Worm (Caenorhabditis elegans): ENCODE results near the gene F59B2.13.
"Not testable (repeated sequence)": the region's sequence is repeated elsewhere in the genome, so short reads cannot be mapped to it uniquely, and the experiment has no call there.

The F59B2.13 gene

ce11 chrIII:8996686-8997085 is 30.2 kb downstream of the F59B2.13 start, which contains the start of gene skat-1:
Gene skat-1, minus strand, starts transcription at chrIII:8996786.
- TF ChIP-seq F37B4.10 (GFP tag; IDR thresholded peaks at IDR 0.05) (no peak), attf-5 (GFP tag; optimal IDR thresholded peaks at IDR 0.05) (no peak), akir-1 (GFP tag; optimal IDR thresholded peaks at IDR 0.05) (no peak), pha-4 (tag; optimal IDR thresholded peaks at IDR 0.05) (no peak), ceh-27 (GFP tag; optimal IDR thresholded peaks at IDR 0.05) (no peak), madf-8 (GFP tag; conservative IDR thresholded peaks at IDR 0.05) (no peak), hlh-26 (GFP tag; conservative IDR thresholded peaks at IDR 0.05) (no peak), lin-26 (GFP tag; IDR thresholded peaks at IDR 0.05) (no peak), snpc-1.3 (tag; optimal IDR thresholded peaks at IDR 0.05; ENCODE audit: insufficient read depth) (no peak), mcd-1 (GFP tag; IDR thresholded peaks at IDR 0.05) (no peak), K11D2.4 (GFP tag; IDR thresholded peaks at IDR 0.05) (no peak), rcor-1 (GFP tag; IDR thresholded peaks at IDR 0.05) (no peak), ztf-18 (tag; optimal IDR thresholded peaks at IDR 0.05) (no peak), nhr-120 (GFP tag; IDR thresholded peaks at IDR 0.05) (no peak), ztf-28 (GFP tag; IDR thresholded peaks at IDR 0.05) (no peak), lag-1 (GFP tag; IDR thresholded peaks at IDR 0.05) (no peak), egrh-3 (GFP tag; IDR thresholded peaks at IDR 0.05) (no peak), nhr-80 (tag; optimal IDR thresholded peaks at IDR 0.05) (no peak), ztf-3 (GFP tag; optimal IDR thresholded peaks at IDR 0.05) (no peak)

- TF ChIP-seq bed-1 (GFP tag; IDR thresholded peaks at IDR 0.05); tbx-9 (tag; optimal IDR thresholded peaks at IDR 0.05; ENCODE audit: borderline replicate concordance); mcd-1 (GFP tag; IDR thresholded peaks at IDR 0.05): not testable (repeated sequence)
These were observed 37.1 kb downstream of the F59B2.13 start, which contains the start of gene R08D7.7 for ce11 chrIII:8989752-8990151. Gene R08D7.7, plus strand, starts transcription at chrIII:8990052.

ce11 chrIII:8988544-8988943 is 38.3 kb downstream of the F59B2.13 start:
- TF ChIP-seq lin-35 (GFP tag; optimal IDR thresholded peaks at IDR 0.05) (peak in 1 of 3 experiments; percentile 3), unc-130 (GFP tag; optimal IDR thresholded peaks at IDR 0.05) (no peak), hsf-1 (GFP tag; IDR thresholded peaks at IDR 0.05) (0 out of 2 replicates have a peak, but pooled peaks have one; percentile 7), F22D6.2 (tag; optimal IDR thresholded peaks at IDR 0.05) (no peak)

- TF ChIP-seq ztf-6 (GFP tag; IDR thresholded peaks at IDR 0.05), result no peak
- no peak for TF ChIP-seq ceh-40 (GFP tag; IDR thresholded peaks at IDR 0.05)
- no peak for TF ChIP-seq madf-6 (GFP tag; IDR thresholded peaks at IDR 0.05)
- no peak for TF ChIP-seq ceh-58 (GFP tag; IDR thresholded peaks at IDR 0.05)
- TF ChIP-seq F22D6.2 (tag; optimal IDR thresholded peaks at IDR 0.05), result no peak
- TF ChIP-seq Y79H2A.3 (GFP tag; conservative IDR thresholded peaks at IDR 0.05), result no peak
- no peak for TF ChIP-seq madf-3 (GFP tag; IDR thresholded peaks at IDR 0.05)
- TF ChIP-seq ztf-3 (GFP tag; optimal IDR thresholded peaks at IDR 0.05), result no peak
- TF ChIP-seq aptf-2 (GFP tag; conservative IDR thresholded peaks at IDR 0.05), result no peak
- TF ChIP-seq B0261.1 (tag; optimal IDR thresholded peaks at IDR 0.05), result no peak
- no peak for TF ChIP-seq atf-7 (tag; optimal IDR thresholded peaks at IDR 0.05)
- TF ChIP-seq lir-1 (GFP tag; conservative IDR thresholded peaks at IDR 0.05), result no peak
- no peak for TF ChIP-seq ceh-27 (GFP tag; optimal IDR thresholded peaks at IDR 0.05)
- no peak for TF ChIP-seq C17E4.6 (GFP tag; IDR thresholded peaks at IDR 0.05)
These were observed 38.8 kb downstream of the F59B2.13 start for ce11 chrIII:8988061-8988460.
